Worm (Caenorhabditis elegans) whole organism, L2 larva: ENCODE data around the gene nhr-234.

Experiments used
- alr-1 ChIP-seq: fragments of 150-350 bp; optimal IDR thresholded peaks from 2 replicates; lab custom pipeline; 2014; ENCODE audit warnings: missing biosample characterization, missing genetic modification characterization
- blmp-1 ChIP-seq: sonication (generic microtip); optimal IDR thresholded peaks from 2 replicates; lab custom pipeline; 2017; ENCODE audit warnings: missing genetic modification characterization, mild to moderate bottlenecking, missing compliant biosample characterization, antibody characterized with exemption, moderate library complexity; ENCODE audit not compliant: insufficient read depth
- dmd-4 ChIP-seq: sonication (generic microtip); optimal IDR thresholded peaks from 2 replicates; lab custom pipeline; 2017; ENCODE audit warnings: missing biosample characterization, missing genetic modification characterization
- elt-3 ChIP-seq: sonication (generic microtip); optimal IDR thresholded peaks from 2 replicates; lab custom pipeline; 2017; ENCODE audit warnings: missing biosample characterization, missing genetic modification characterization
- lsy-2 ChIP-seq, 2 experiments: fragments of 150-350 bp in 1 of 2; sonication (generic microtip) in 1 of 2; optimal IDR thresholded peaks; 2 replicates each; lab custom pipeline; 2014 to 2017; ENCODE audit warnings: missing biosample characterization in 2 of 2, missing genetic modification characterization in 2 of 2
- nhr-11 ChIP-seq: fragments of 150-350 bp; optimal IDR thresholded peaks from 2 replicates; lab custom pipeline; 2014; ENCODE audit warnings: missing biosample characterization, missing genetic modification characterization
- nhr-129 ChIP-seq: fragments of 150-350 bp; optimal IDR thresholded peaks from 2 replicates; lab custom pipeline; 2014; ENCODE audit warnings: missing biosample characterization, missing genetic modification characterization
- nhr-237 ChIP-seq: fragments of 150-350 bp; optimal IDR thresholded peaks from 2 replicates; lab custom pipeline; 2014; ENCODE audit warnings: missing biosample characterization, missing genetic modification characterization
- nhr-25 ChIP-seq: fragments of 150-350 bp; sonication (generic microtip); optimal IDR thresholded peaks from 3 replicates; lab custom pipeline; 2014; ENCODE audit warnings: missing biosample characterization, missing genetic modification characterization
- snpc-4 ChIP-seq: fragments of 150-350 bp; optimal IDR thresholded peaks from 2 replicates; lab custom pipeline; 2014; ENCODE audit warnings: missing biosample characterization, missing genetic modification characterization
- unc-55 ChIP-seq: fragments of 150-350 bp; sonication (generic microtip); optimal IDR thresholded peaks from 3 replicates; lab custom pipeline; 2014; ENCODE audit warnings: missing biosample characterization, missing genetic modification reagents, missing genetic modification characterization
- unc-62 ChIP-seq: fragments of 150-350 bp; optimal IDR thresholded peaks from 2 replicates; lab custom pipeline; 2014; ENCODE audit warnings: missing biosample characterization, missing genetic modification reagents, missing genetic modification characterization
- ztf-11 ChIP-seq: sonication (generic microtip); optimal IDR thresholded peaks from 2 replicates; lab custom pipeline; 2017; ENCODE audit warnings: missing biosample characterization, missing genetic modification characterization

DNA sequence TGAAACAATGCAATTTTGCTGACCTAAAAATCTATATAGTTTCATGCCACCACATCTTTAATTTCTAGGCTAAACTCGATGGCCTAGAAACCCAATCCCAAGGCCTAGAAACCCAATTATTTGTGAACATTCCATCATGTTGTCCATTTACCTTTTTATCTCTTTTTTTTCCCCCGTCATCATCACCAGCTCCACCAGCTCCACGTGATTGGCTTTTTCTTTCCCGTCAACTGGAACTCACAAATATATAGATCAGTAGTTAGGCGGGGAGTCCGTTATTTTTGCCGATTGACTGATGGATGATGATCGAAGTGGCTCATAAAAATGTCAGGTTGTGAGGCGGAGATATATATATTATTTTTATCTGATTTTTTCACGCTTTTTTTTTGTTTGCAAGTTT, 21.9 kb downstream of the nhr-234 start:
- TF ChIP-seq nhr-129 (peak; percentile 3), nhr-237 (no peak), lsy-2 (tag; optimal IDR thresholded peaks at IDR 0.05; lab: Kevin White, UChicago) (no peak), snpc-4 (peak; percentile 14), nhr-25 (no peak), alr-1 (tag; lab: Kevin White, UChicago) (no peak), dmd-4 (tag; lab: Kevin White, UChicago) (no peak), unc-62 (GFP tag; lab: Kevin White, UChicago) (no peak), unc-55 (GFP tag; lab: Kevin White, UChicago) (no peak), nhr-11 (tag; lab: Kevin White, UChicago) (no peak), blmp-1 (tag; lab: Kevin White, UChicago) (no peak), ztf-11 (tag; lab: Kevin White, UChicago) (no peak), elt-3 (tag; lab: Kevin White, UChicago) (no peak)
